Worm (Caenorhabditis elegans) whole organism, L4/young adult: ENCODE data around the gene ZK813.1.

ENCODE experiments used
- W03F9.2 ChIP-seq: fragments of 150-350 bp; optimal IDR thresholded peaks from 2 replicates; lab custom pipeline; 2014; ENCODE audit warnings: missing biosample characterization, missing genetic modification characterization
- him-1 ChIP-seq: sonication (generic microtip); optimal IDR thresholded peaks from 2 replicates; lab custom pipeline; 2016; ENCODE audit warnings: missing genotype, missing genetic modification reagents, missing genetic modification characterization, missing compliant biosample characterization

- TF ChIP-seq W03F9.2 (tag; lab: Kevin White, UChicago), result no peak
- TF ChIP-seq him-1, result no peak
Observed at ce11 chrX:3446011-3446410, at the start of gene ZK813.1.
